Worm (Caenorhabditis elegans): Measurements from ENCODE around the gene C50B6.1.

ce11 chrV:13308616-13309015 is at the start of gene C50B6.1:
- TF ChIP-seq unc-62 (GFP tag; optimal IDR thresholded peaks at IDR 0.05) (no peak), elt-1 (tag; optimal IDR thresholded peaks at IDR 0.05; ENCODE audit: borderline replicate concordance, insufficient read depth) (no peak), lin-13 (tag; optimal IDR thresholded peaks at IDR 0.05) (no peak)

Measured in whole organism, mixed stage, embryonic.